Worm (Caenorhabditis elegans) whole organism, late embryonic: ENCODE measurements around the gene gei-6.

ENCODE experiments used
- C08G9.2 ChIP-seq: sonication (generic microtip); optimal IDR thresholded peaks from 2 replicates; lab custom pipeline; 2016; ENCODE audit warnings: mild to moderate bottlenecking, missing genetic modification characterization, moderate library complexity, missing compliant biosample characterization
- C38D4.7 ChIP-seq: fragments of 200-800 bp; sonication (Bioruptor generic); optimal IDR thresholded peaks from 2 replicates; lab custom pipeline; 2018; ENCODE audit warnings: mild to moderate bottlenecking, missing genetic modification characterization, moderate library complexity, missing compliant biosample characterization
- F13H6.1 ChIP-seq: sonication (generic microtip); optimal IDR thresholded peaks from 2 replicates; lab custom pipeline; 2016; ENCODE audit warnings: missing genetic modification characterization, missing compliant biosample characterization
- K02D7.2 ChIP-seq: sonication (generic microtip); optimal IDR thresholded peaks from 2 replicates; lab custom pipeline; 2017; ENCODE audit warnings: mild to moderate bottlenecking, missing genetic modification characterization, missing compliant biosample characterization
- T23F11.4 ChIP-seq: fragments of 200-800 bp; sonication (Bioruptor generic); optimal IDR thresholded peaks from 2 replicates; lab custom pipeline; 2018; ENCODE audit warnings: mild to moderate bottlenecking, missing genetic modification characterization, missing compliant biosample characterization
- Y22D7AL.16 ChIP-seq: sonication (generic microtip); optimal IDR thresholded peaks from 2 replicates; lab custom pipeline; 2016; ENCODE audit warnings: missing genetic modification characterization, missing compliant biosample characterization
- ahr-1 ChIP-seq: sonication (generic microtip); optimal IDR thresholded peaks from 2 replicates; lab custom pipeline; 2016; ENCODE audit warnings: missing genetic modification characterization, missing compliant biosample characterization
- ama-1 ChIP-seq: fragments of 150-350 bp; optimal IDR thresholded peaks from 2 replicates; lab custom pipeline; 2014
- ceh-18 ChIP-seq: sonication (generic microtip); optimal IDR thresholded peaks from 2 replicates; lab custom pipeline; 2016; ENCODE audit warnings: missing genetic modification characterization, missing compliant biosample characterization
- ceh-30 ChIP-seq: fragments of 150-350 bp; optimal IDR thresholded peaks from 2 replicates; lab custom pipeline; 2014; ENCODE audit warnings: missing biosample characterization, missing genetic modification characterization
- ceh-45 ChIP-seq: fragments of 200-800 bp; sonication (Bioruptor generic); IDR thresholded peaks from 2 replicates; pipeline ENCODE4 v1.3.6; 2022; ENCODE audit warnings: missing genetic modification reagents, missing genetic modification characterization, missing compliant biosample characterization
- ceh-6 ChIP-seq: fragments of 200-800 bp; sonication (Bioruptor generic); optimal IDR thresholded peaks from 2 replicates; lab custom pipeline; 2018; ENCODE audit warnings: mild to moderate bottlenecking, missing genetic modification characterization, missing compliant biosample characterization
- dmd-4 ChIP-seq: sonication (generic microtip); optimal IDR thresholded peaks from 2 replicates; lab custom pipeline; 2016; ENCODE audit warnings: borderline replicate concordance, missing genetic modification characterization, missing compliant biosample characterization
- elt-2 ChIP-seq: sonication (generic microtip); optimal IDR thresholded peaks from 2 replicates; lab custom pipeline; 2016; ENCODE audit warnings: missing genetic modification reagents, missing genetic modification characterization, missing compliant biosample characterization
- ets-4 ChIP-seq: sonication (generic microtip); optimal IDR thresholded peaks from 2 replicates; lab custom pipeline; 2016; ENCODE audit warnings: missing genetic modification characterization, missing compliant biosample characterization
- eyg-1 ChIP-seq: sonication (generic microtip); optimal IDR thresholded peaks from 2 replicates; lab custom pipeline; 2016; ENCODE audit warnings: missing genotype, missing genetic modification characterization, missing compliant biosample characterization
- fkh-10 ChIP-seq: fragments of 150-350 bp; optimal IDR thresholded peaks from 2 replicates; lab custom pipeline; 2014; ENCODE audit warnings: missing biosample characterization, missing genetic modification reagents, missing genetic modification characterization
- fkh-6 ChIP-seq: sonication (generic microtip); optimal IDR thresholded peaks from 2 replicates; lab custom pipeline; 2016; ENCODE audit warnings: missing genetic modification characterization, missing compliant biosample characterization
- gmeb-2 ChIP-seq: sonication (generic microtip); optimal IDR thresholded peaks from 2 replicates; lab custom pipeline; 2016; ENCODE audit warnings: missing genetic modification characterization, inconsistent platforms, missing compliant biosample characterization
- hlh-13 ChIP-seq: fragments of 200-800 bp; sonication (Bioruptor generic); optimal IDR thresholded peaks from 2 replicates; lab custom pipeline; 2018; ENCODE audit warnings: mild to moderate bottlenecking, missing genetic modification characterization, missing compliant biosample characterization
- hlh-15 ChIP-seq: sonication (generic microtip); optimal IDR thresholded peaks from 2 replicates; lab custom pipeline; 2016; ENCODE audit warnings: missing genetic modification characterization, missing compliant biosample characterization
- hlh-30 ChIP-seq: sonication (generic microtip); optimal IDR thresholded peaks from 2 replicates; lab custom pipeline; 2017; ENCODE audit warnings: antibody characterized with exemption, missing genetic modification characterization, missing compliant biosample characterization; ENCODE audit not compliant: insufficient read depth
- hlh-6 ChIP-seq: sonication (generic microtip); optimal IDR thresholded peaks from 2 replicates; lab custom pipeline; 2016; ENCODE audit warnings: missing genotype, missing genetic modification characterization, missing compliant biosample characterization
- hlh-8 ChIP-seq: sonication (generic microtip); optimal IDR thresholded peaks from 2 replicates; lab custom pipeline; 2016; ENCODE audit warnings: missing genotype, missing genetic modification characterization, missing compliant biosample characterization
- lim-6 ChIP-seq: sonication (generic microtip); optimal IDR thresholded peaks from 2 replicates; lab custom pipeline; 2016; ENCODE audit warnings: missing genetic modification characterization, missing compliant biosample characterization
- madf-2 ChIP-seq: sonication (generic microtip); optimal IDR thresholded peaks from 2 replicates; lab custom pipeline; 2017; ENCODE audit warnings: missing genetic modification characterization, missing compliant biosample characterization
- nfya-1 ChIP-seq: sonication (generic microtip); optimal IDR thresholded peaks from 2 replicates; lab custom pipeline; 2017; ENCODE audit warnings: missing genetic modification characterization, mild to moderate bottlenecking, missing compliant biosample characterization, antibody characterized with exemption, moderate library complexity
- nhr-11 ChIP-seq: fragments of 150-350 bp; optimal IDR thresholded peaks from 2 replicates; lab custom pipeline; 2014; ENCODE audit warnings: missing biosample characterization, missing genetic modification characterization
- npax-4 ChIP-seq: sonication (generic microtip); optimal IDR thresholded peaks from 2 replicates; lab custom pipeline; 2016; ENCODE audit warnings: missing genetic modification characterization, missing compliant biosample characterization
- odd-2 ChIP-seq: sonication (generic microtip); optimal IDR thresholded peaks from 2 replicates; lab custom pipeline; 2017; ENCODE audit warnings: antibody characterized with exemption, mild to moderate bottlenecking, missing genetic modification characterization, missing compliant biosample characterization
- pag-3 ChIP-seq: sonication (generic microtip); optimal IDR thresholded peaks from 2 replicates; lab custom pipeline; 2016; ENCODE audit warnings: missing compliant biosample characterization, missing genetic modification characterization, borderline replicate concordance
- pax-1 ChIP-seq: fragments of 150-350 bp; optimal IDR thresholded peaks from 2 replicates; lab custom pipeline; 2014; ENCODE audit warnings: missing biosample characterization, missing genetic modification characterization
- pha-2 ChIP-seq: sonication (generic microtip); optimal IDR thresholded peaks from 2 replicates; lab custom pipeline; 2017; ENCODE audit warnings: mild to moderate bottlenecking, missing genetic modification characterization, missing compliant biosample characterization
- ref-2 ChIP-seq: sonication (generic microtip); optimal IDR thresholded peaks from 2 replicates; lab custom pipeline; 2016; ENCODE audit warnings: missing genetic modification characterization, missing compliant biosample characterization
- rnt-1 ChIP-seq: sonication (generic microtip); optimal IDR thresholded peaks from 2 replicates; lab custom pipeline; 2016; ENCODE audit warnings: missing genetic modification characterization, missing compliant biosample characterization
- sox-2 ChIP-seq: fragments of 200-800 bp; sonication (Bioruptor generic); IDR thresholded peaks from 2 replicates; pipeline ENCODE4 v1.3.6; 2022; ENCODE audit warnings: missing genetic modification reagents, missing genetic modification characterization, missing compliant biosample characterization
- sox-4 ChIP-seq: sonication (generic microtip); optimal IDR thresholded peaks from 2 replicates; lab custom pipeline; 2017; ENCODE audit warnings: mild to moderate bottlenecking, missing genetic modification characterization, inconsistent platforms, missing compliant biosample characterization
- unc-3 ChIP-seq, 2 experiments: fragments of 200-800 bp in 1 of 2; sonication (Bioruptor generic) in 1 of 2; sonication (generic microtip) in 1 of 2; conservative IDR thresholded peaks in 1 of 2; optimal IDR thresholded peaks in 1 of 2; 2 replicates each; pipeline versions ENCODE4 v1.3.6 to Lab custom; 2016 to 2022; ENCODE audit warnings: missing compliant biosample characterization in 2 of 2, missing genetic modification characterization in 2 of 2, missing genetic modification reagents in 1 of 2
- unc-42 ChIP-seq: sonication (generic microtip); optimal IDR thresholded peaks from 2 replicates; lab custom pipeline; 2016; ENCODE audit warnings: missing genotype, missing genetic modification characterization, missing compliant biosample characterization
- unc-55 ChIP-seq: sonication (generic microtip); optimal IDR thresholded peaks from 2 replicates; lab custom pipeline; 2017; ENCODE audit warnings: missing biosample characterization, missing genetic modification reagents, missing genetic modification characterization
- ztf-16 ChIP-seq: sonication (generic microtip); optimal IDR thresholded peaks from 2 replicates; lab custom pipeline; 2017; ENCODE audit warnings: missing genetic modification characterization, missing compliant biosample characterization

The gei-6 gene

ce11 chrV:7230847-7231246 is at the start of gene gei-6, which contains the start of gene krr-1 (continued):
- peak; percentile 82 for TF ChIP-seq K02D7.2
- TF ChIP-seq fkh-6, result peak; percentile 61
- no peak for TF ChIP-seq ama-1 (lab: Kevin White, UChicago)
- peak; percentile 35 for TF ChIP-seq T23F11.4 (GFP tag; lab: Kevin White, UChicago)
- TF ChIP-seq hlh-30 (tag; lab: Kevin White, UChicago), result no peak
- TF ChIP-seq rnt-1 (tag; lab: Kevin White, UChicago), result peak; percentile 58
- TF ChIP-seq ztf-16, result peak; percentile 87
- TF ChIP-seq fkh-10 (GFP tag; lab: Kevin White, UChicago), result peak; percentile 25
- peak; percentile 95 for TF ChIP-seq elt-2
- peak; percentile 87 for TF ChIP-seq ref-2 (tag; lab: Kevin White, UChicago)
- TF ChIP-seq ahr-1 (tag; lab: Kevin White, UChicago), result peak; percentile 86
- peak; percentile 79 for TF ChIP-seq gmeb-2 (tag; lab: Kevin White, UChicago)
- TF ChIP-seq dmd-4 (tag; lab: Kevin White, UChicago), result no peak
- TF ChIP-seq ceh-18 (tag; lab: Kevin White, UChicago), result no peak
- peak; percentile 86 for TF ChIP-seq unc-3 (GFP tag; conservative IDR thresholded peaks at IDR 0.05; lab: Robert Waterston, UW)
- peak; percentile 86 for TF ChIP-seq unc-3 (tag; optimal IDR thresholded peaks at IDR 0.05; lab: Kevin White, UChicago)
- TF ChIP-seq hlh-8 (tag; lab: Kevin White, UChicago), result peak; percentile 65

DNA sequence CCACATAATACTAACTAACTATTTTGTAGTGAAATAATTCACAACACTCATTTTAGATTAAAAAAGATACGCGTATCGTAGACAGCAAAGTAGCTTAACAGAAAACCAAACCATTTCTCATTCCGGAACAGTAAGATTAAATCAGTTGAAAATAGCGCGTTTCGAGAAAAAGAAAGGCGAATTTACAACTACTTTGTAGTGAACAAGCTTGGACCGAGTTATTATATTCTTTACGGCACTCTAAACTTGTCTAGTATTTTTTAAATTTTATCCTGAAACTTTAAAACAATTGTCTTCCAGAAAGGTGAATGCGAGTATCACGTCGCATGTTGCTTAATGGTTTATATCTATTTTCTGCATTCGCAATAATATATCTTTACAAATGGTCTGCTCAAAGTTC is 48.4 kb upstream of the gei-6 start, which contains the start of gene C13A2.4:
TSS of gene C13A2.4 (plus strand) at position 301 of the 400 bp plus-strand sequence.
- TF ChIP-seq ceh-6 (GFP tag; lab: Kevin White, UChicago) (no peak), pag-3 (no peak), odd-2 (no peak), hlh-6 (no peak), ahr-1 (tag; lab: Kevin White, UChicago) (no peak), hlh-13 (no peak), hlh-8 (tag; lab: Kevin White, UChicago) (no peak)

ce11 chrV:7275491-7275890 is 44.8 kb upstream of the gei-6 start, which contains the start of gene C13A2.5:
Gene C13A2.5, plus strand, starts transcription at chrV:7275791.
- TF ChIP-seq fkh-6 (no peak), sox-4 (tag; lab: Kevin White, UChicago) (no peak), C38D4.7 (GFP tag; lab: Kevin White, UChicago) (no peak), pha-2 (tag; lab: Kevin White, UChicago) (no peak), unc-55 (GFP tag; lab: Kevin White, UChicago) (no peak), eyg-1 (no peak), ceh-30 (no peak), F13H6.1 (tag; lab: Kevin White, UChicago) (no peak), ceh-45 (GFP tag; lab: Robert Waterston, UW) (no peak), unc-42 (tag; lab: Kevin White, UChicago) (no peak), pax-1 (no peak), C08G9.2 (no peak), ets-4 (tag; lab: Kevin White, UChicago) (no peak), madf-2 (tag; lab: Kevin White, UChicago) (no peak)

ce11 chrV:7274992-7275391 is 44.3 kb upstream of the gei-6 start, which contains the start of gene C13A2.10:
Gene C13A2.10, minus strand, starts transcription at chrV:7275092.
- TF ChIP-seq pag-3 (no peak), nfya-1 (tag; lab: Kevin White, UChicago) (no peak), nhr-11 (tag; lab: Kevin White, UChicago) (no peak), elt-2 (no peak), dmd-4 (tag; lab: Kevin White, UChicago) (no peak), hlh-13 (no peak), sox-2 (GFP tag; lab: Robert Waterston, UW) (no peak), npax-4 (tag; lab: Kevin White, UChicago) (no peak), hlh-15 (no peak), unc-55 (GFP tag; lab: Kevin White, UChicago) (no peak), Y22D7AL.16 (tag; lab: Kevin White, UChicago) (no peak), lim-6 (tag; lab: Kevin White, UChicago) (no peak)
